Fruit fly (Drosophila melanogaster) S2 (cell line): ENCODE measurements around the gene Trm1.

Experiments used
- CG8478 ChIP-seq: fragments of >200 bp; optimal IDR thresholded peaks from 2 replicates; lab custom pipeline; 2018
- CTCF ChIP-seq, 2 experiments: fragments of >200 bp; optimal IDR thresholded peaks; 2 replicates each; lab custom pipeline; 2018

DNA sequence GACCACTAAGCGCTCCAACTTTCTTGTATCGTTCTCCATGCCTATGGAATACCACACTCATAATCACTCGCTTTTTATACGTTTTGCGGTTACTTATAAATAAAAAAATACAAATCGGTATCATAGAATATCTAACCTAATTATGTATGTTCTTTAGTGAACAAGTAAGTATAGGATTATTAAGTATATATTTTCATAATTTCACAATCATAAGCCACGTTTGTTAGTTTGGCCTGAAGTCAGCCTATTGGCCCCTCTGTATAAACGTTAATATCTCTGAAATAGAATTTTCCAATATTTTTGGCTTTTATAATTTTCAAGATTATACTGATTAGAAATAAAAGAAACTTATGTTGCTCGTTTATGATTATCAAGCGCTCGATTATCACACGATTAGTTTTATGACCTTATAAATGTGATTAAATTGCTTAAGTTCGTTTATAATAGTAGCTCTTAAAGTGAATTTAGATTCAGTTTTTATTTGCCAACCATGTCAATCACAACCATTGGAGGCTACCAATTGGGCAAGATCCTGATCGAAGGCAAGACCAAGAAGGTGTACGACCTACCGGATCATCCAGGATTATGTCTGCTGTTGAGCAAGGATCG is 25.5 kb downstream of the Trm1 start, which contains the start of gene CG5418:
- TF ChIP-seq CG8478 (lab: Kevin White, UChicago) (no peak), CTCF (optimal IDR thresholded peaks at IDR 0.05; lab: Kevin White, UChicago) (no peak)
